Worm (Caenorhabditis elegans) whole organism, L4 larva: Measurements from ENCODE around the gene C08D8.1.
A peak's percentile ranks its signal among the peaks of the same experiment; 100 is the strongest.
"Not testable (repeated sequence)": the region's sequence is repeated elsewhere in the genome, so short reads cannot be mapped to it uniquely, and the experiment has no call there.

ENCODE experiments used
- F10B5.3 ChIP-seq: sonication (generic microtip); optimal IDR thresholded peaks from 2 replicates; lab custom pipeline; 2016; ENCODE audit warnings: mild to moderate bottlenecking, missing genetic modification characterization, missing compliant biosample characterization
- F44E2.7 ChIP-seq: fragments of 200-800 bp; sonication (Bioruptor generic); IDR thresholded peaks from 2 replicates; pipeline ENCODE4 v2.1.2; 2022; ENCODE audit warnings: missing genetic modification characterization, missing compliant biosample characterization
- F49E8.2 ChIP-seq: sonication (generic microtip); optimal IDR thresholded peaks from 2 replicates; lab custom pipeline; 2016; ENCODE audit warnings: missing compliant biosample characterization, mild to moderate bottlenecking, missing genetic modification characterization, borderline replicate concordance
- Y48G9A.11 ChIP-seq: fragments of 200-800 bp; sonication (Bioruptor generic); IDR thresholded peaks from 2 replicates; pipeline ENCODE4 v1.3.6; 2022; ENCODE audit warnings: missing genetic modification reagents, missing genetic modification characterization, missing compliant biosample characterization
- Y75B8A.6 ChIP-seq: fragments of 200-800 bp; sonication (Bioruptor generic); IDR thresholded peaks from 2 replicates; pipeline ENCODE4 v1.3.6; 2022; ENCODE audit warnings: missing genetic modification reagents, missing genetic modification characterization, missing compliant biosample characterization
- ama-1 ChIP-seq: fragments of 150-350 bp; optimal IDR thresholded peaks from 2 replicates; lab custom pipeline; 2014; ENCODE audit warnings: inconsistent platforms, mixed read lengths
- arid-1 ChIP-seq: fragments of 200-800 bp; sonication (Bioruptor generic); conservative IDR thresholded peaks from 2 replicates; pipeline ENCODE4 v1.3.6; 2022; ENCODE audit warnings: missing genetic modification reagents, missing genetic modification characterization, missing compliant biosample characterization
- ceh-44 ChIP-seq: fragments of 200-800 bp; sonication (Bioruptor generic); IDR thresholded peaks from 2 replicates; pipeline ENCODE4 v1.3.6; 2022; ENCODE audit warnings: missing genetic modification reagents, missing genetic modification characterization, missing compliant biosample characterization
- cey-2 ChIP-seq: sonication (generic microtip); optimal IDR thresholded peaks from 3 replicates; lab custom pipeline; 2017; ENCODE audit warnings: missing genetic modification characterization, mild to moderate bottlenecking, missing compliant biosample characterization, antibody characterized with exemption, borderline replicate concordance; ENCODE audit not compliant: insufficient read depth
- daf-16 ChIP-seq, 3 experiments: sonication (generic microtip); optimal IDR thresholded peaks; 2 replicates each; lab custom pipeline; 2016 to 2017; ENCODE audit warnings: missing genetic modification characterization in 3 of 3, missing genetic modification reagents in 3 of 3, mild to moderate bottlenecking in 2 of 3, missing compliant biosample characterization in 2 of 3, missing biosample characterization in 1 of 3, moderate library complexity in 1 of 3
- daf-19 ChIP-seq: fragments of 200-800 bp; sonication (Bioruptor generic); conservative IDR thresholded peaks from 2 replicates; pipeline ENCODE4 v1.3.6; 2022; ENCODE audit warnings: missing genetic modification characterization, missing compliant biosample characterization
- daf-8 ChIP-seq: fragments of 200-800 bp; sonication (Bioruptor generic); IDR thresholded peaks from 2 replicates; pipeline ENCODE4 v1.3.6; 2022; ENCODE audit warnings: missing genetic modification characterization, missing compliant biosample characterization
- dpl-1 ChIP-seq: fragments of 150-350 bp; optimal IDR thresholded peaks from 2 replicates; lab custom pipeline; 2014; ENCODE audit warnings: missing biosample characterization, missing genetic modification reagents, missing genetic modification characterization
- egl-43 ChIP-seq: fragments of 200-800 bp; sonication (Bioruptor generic); IDR thresholded peaks from 2 replicates; pipeline ENCODE4 v1.3.6; 2022; ENCODE audit warnings: missing genetic modification reagents, missing genetic modification characterization, missing compliant biosample characterization
- gei-8 ChIP-seq: fragments of 200-800 bp; sonication (Bioruptor generic); optimal IDR thresholded peaks from 2 replicates; lab custom pipeline; 2018; ENCODE audit warnings: mild to moderate bottlenecking, missing genetic modification characterization, missing compliant biosample characterization
- hlh-11 ChIP-seq: fragments of 200-800 bp; sonication (Bioruptor generic); optimal IDR thresholded peaks from 2 replicates; lab custom pipeline; 2018; ENCODE audit warnings: mild to moderate bottlenecking, missing genetic modification characterization, missing compliant biosample characterization
- hmg-1.1 ChIP-seq: fragments of 200-800 bp; sonication (Bioruptor generic); IDR thresholded peaks from 2 replicates; pipeline ENCODE4 v1.3.6; 2022; ENCODE audit warnings: missing genetic modification reagents, missing genetic modification characterization, missing compliant biosample characterization
- lin-13 ChIP-seq: fragments of 150-350 bp; optimal IDR thresholded peaks from 2 replicates; lab custom pipeline; 2014; ENCODE audit warnings: missing biosample characterization, missing genetic modification reagents, missing genetic modification characterization
- lin-15B ChIP-seq: fragments of 150-350 bp; sonication (generic microtip); optimal IDR thresholded peaks from 3 replicates; lab custom pipeline; 2014; ENCODE audit warnings: missing biosample characterization, missing genetic modification characterization
- madf-9 ChIP-seq: fragments of 200-800 bp; sonication (Bioruptor generic); conservative IDR thresholded peaks from 2 replicates; pipeline ENCODE4 v1.3.6; 2022; ENCODE audit warnings: missing genetic modification reagents, missing genetic modification characterization, missing compliant biosample characterization
- mdl-1 ChIP-seq, 2 experiments: fragments of 150-350 bp in 1 of 2; sonication (generic microtip) in 1 of 2; optimal IDR thresholded peaks; 2 replicates each; lab custom pipeline; 2014 to 2017; ENCODE audit warnings: missing biosample characterization in 2 of 2, missing genetic modification characterization in 2 of 2
- mes-2 ChIP-seq: sonication (generic microtip); optimal IDR thresholded peaks from 2 replicates; lab custom pipeline; 2016; ENCODE audit warnings: missing genotype, mild to moderate bottlenecking, missing genetic modification characterization, missing compliant biosample characterization; ENCODE audit not compliant: poor library complexity, severe bottlenecking
- nhr-10 ChIP-seq: fragments of 150-350 bp; optimal IDR thresholded peaks from 2 replicates; lab custom pipeline; 2014; ENCODE audit warnings: missing biosample characterization, missing genetic modification characterization
- nhr-102 ChIP-seq: sonication (generic microtip); optimal IDR thresholded peaks from 2 replicates; lab custom pipeline; 2016; ENCODE audit warnings: mild to moderate bottlenecking, missing genetic modification characterization, moderate library complexity, missing compliant biosample characterization
- nhr-111 ChIP-seq: fragments of 200-800 bp; sonication (Bioruptor generic); optimal IDR thresholded peaks from 2 replicates; lab custom pipeline; 2018; ENCODE audit warnings: mild to moderate bottlenecking, missing genetic modification characterization, missing compliant biosample characterization
- nhr-25 ChIP-seq: sonication (generic microtip); optimal IDR thresholded peaks from 2 replicates; lab custom pipeline; 2017; ENCODE audit warnings: missing genetic modification characterization, mild to moderate bottlenecking, missing compliant biosample characterization, antibody characterized with exemption, moderate library complexity, borderline replicate concordance; ENCODE audit not compliant: insufficient read depth
- nhr-42 ChIP-seq: fragments of 200-800 bp; sonication (Bioruptor generic); IDR thresholded peaks from 2 replicates; pipeline ENCODE4 v1.3.6; 2022; ENCODE audit warnings: missing genetic modification characterization, missing compliant biosample characterization
- nhr-48 ChIP-seq: sonication (generic microtip); optimal IDR thresholded peaks from 2 replicates; lab custom pipeline; 2016; ENCODE audit warnings: mild to moderate bottlenecking, missing genetic modification characterization, missing compliant biosample characterization
- nhr-6 ChIP-seq: fragments of 150-350 bp; optimal IDR thresholded peaks from 2 replicates; lab custom pipeline; 2014; ENCODE audit warnings: missing biosample characterization, missing genetic modification characterization
- nhr-77 ChIP-seq: fragments of 150-350 bp; optimal IDR thresholded peaks from 2 replicates; lab custom pipeline; 2014; ENCODE audit warnings: missing biosample characterization, missing genetic modification characterization
- pha-4 ChIP-seq, 2 experiments: fragments of 150-350 bp in 1 of 2; fragments of 200-800 bp in 1 of 2; sonication (Bioruptor generic) in 1 of 2; IDR thresholded peaks in 1 of 2; optimal IDR thresholded peaks in 1 of 2; 2 replicates each; pipeline versions ENCODE4 v1.3.6 to Lab custom; 2014 to 2022; ENCODE audit warnings: missing genetic modification characterization in 2 of 2, missing genetic modification reagents in 2 of 2, missing biosample characterization in 1 of 2, missing compliant biosample characterization in 1 of 2
- pqm-1 ChIP-seq: sonication (generic microtip); optimal IDR thresholded peaks from 2 replicates; lab custom pipeline; 2017; ENCODE audit warnings: missing biosample characterization, missing genetic modification characterization
- rbr-2 ChIP-seq: sonication (generic microtip); optimal IDR thresholded peaks from 2 replicates; lab custom pipeline; 2016; ENCODE audit warnings: missing genotype, missing genetic modification characterization, missing compliant biosample characterization
- set-16 ChIP-seq: fragments of 200-800 bp; sonication (Bioruptor generic); IDR thresholded peaks from 2 replicates; pipeline ENCODE4 v1.3.6; 2022; ENCODE audit warnings: missing genetic modification reagents, missing genetic modification characterization, missing compliant biosample characterization
- snpc-1.2 ChIP-seq: fragments of 200-800 bp; sonication (Bioruptor generic); IDR thresholded peaks from 2 replicates; pipeline ENCODE4 v1.3.6; 2022; ENCODE audit warnings: missing genetic modification reagents, missing genetic modification characterization, missing compliant biosample characterization
- spr-1 ChIP-seq: sonication (generic microtip); optimal IDR thresholded peaks from 2 replicates; lab custom pipeline; 2016; ENCODE audit warnings: mild to moderate bottlenecking, missing genetic modification characterization, missing compliant biosample characterization
- tag-97 ChIP-seq: fragments of 200-800 bp; sonication (Bioruptor generic); IDR thresholded peaks from 2 replicates; pipeline ENCODE4 v1.3.6; 2022; ENCODE audit warnings: missing genetic modification characterization, missing compliant biosample characterization
- unc-130 ChIP-seq: sonication (generic microtip); optimal IDR thresholded peaks from 2 replicates; lab custom pipeline; 2016; ENCODE audit warnings: missing genetic modification reagents, missing genetic modification characterization, missing compliant biosample characterization
- unc-62 ChIP-seq, 3 experiments: fragments of 150-350 bp in 1 of 3; sonication (generic microtip); optimal IDR thresholded peaks in 2 of 3; peaks in 1 of 3; 1 replicate in 1 of 3; 2 replicates in 2 of 3; lab custom pipeline; 2014 to 2017; ENCODE audit warnings: missing biosample characterization in 3 of 3, missing genetic modification characterization in 3 of 3, missing genetic modification reagents in 3 of 3, missing genotype in 1 of 3
- vab-7 ChIP-seq: fragments of 200-800 bp; sonication (Bioruptor generic); IDR thresholded peaks from 2 replicates; pipeline ENCODE4 v1.3.6; 2022; ENCODE audit warnings: missing genetic modification reagents, missing genetic modification characterization, missing compliant biosample characterization
- zag-1 ChIP-seq: fragments of 150-350 bp; optimal IDR thresholded peaks from 2 replicates; lab custom pipeline; 2014; ENCODE audit warnings: missing biosample characterization, missing genetic modification characterization
- zfp-2 ChIP-seq: sonication (generic microtip); optimal IDR thresholded peaks from 2 replicates; lab custom pipeline; 2016; ENCODE audit warnings: mild to moderate bottlenecking, missing genetic modification characterization, missing compliant biosample characterization
- ztf-7 ChIP-seq: fragments of 150-350 bp; optimal IDR thresholded peaks from 2 replicates; lab custom pipeline; 2014; ENCODE audit warnings: missing biosample characterization, missing genetic modification characterization

The C08D8.1 gene

DNA sequence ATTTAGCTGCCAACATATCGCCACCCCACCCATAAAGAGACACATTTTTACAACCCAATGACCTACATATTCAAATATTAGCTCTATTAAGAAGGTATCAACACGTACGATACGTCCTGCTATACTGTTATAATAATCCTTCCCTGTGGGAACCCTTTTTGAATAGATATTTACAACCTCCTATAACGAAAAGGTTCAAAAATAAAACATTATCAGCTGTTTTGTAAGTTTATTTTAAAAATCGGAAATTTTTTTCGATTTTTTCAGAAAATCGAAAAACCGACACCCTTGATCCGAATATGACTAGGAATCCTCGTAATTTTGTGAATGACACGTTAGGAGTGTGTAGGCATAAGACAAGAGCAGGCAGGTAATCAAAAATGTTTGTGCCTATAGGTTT, 4.6 kb upstream of the C08D8.1 start, which contains the start of gene C08D8.7:
TSS of gene C08D8.7 (plus strand) at position 301 of the 400 bp plus-strand sequence.
- peak in 1 of 2 experiments; percentile 27 for TF ChIP-seq unc-62 (GFP tag; optimal IDR thresholded peaks at IDR 0.05 in 1 of 2; lab: Kevin White, UChicago)
- not testable (repeated sequence) for TF ChIP-seq unc-62 (tag; optimal IDR thresholded peaks at IDR 0.05; lab: Kevin White, UChicago)
- TF ChIP-seq, all 104 proteins: peak for 1; not testable (repeated sequence) for 103

DNA sequence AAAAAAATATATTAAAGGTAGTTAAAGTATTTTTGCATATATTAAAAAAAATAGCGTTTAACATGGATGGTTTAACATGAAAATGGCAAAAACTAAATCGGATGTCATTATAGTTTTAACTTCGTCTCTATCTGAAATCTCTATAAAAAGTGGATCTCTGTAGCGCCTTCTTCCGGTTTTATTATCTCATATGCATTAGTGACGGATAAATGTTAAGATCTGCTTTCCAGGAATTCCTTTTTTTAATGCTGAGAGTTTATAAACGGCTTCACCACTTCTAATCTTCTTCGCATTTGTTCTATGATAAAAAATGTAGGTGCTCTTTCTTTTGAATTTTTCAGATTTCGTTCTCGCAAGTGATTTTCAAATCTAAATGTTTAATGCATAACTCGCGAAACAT, 3.1 kb upstream of the C08D8.1 start:
- TF ChIP-seq unc-62 (GFP tag; optimal IDR thresholded peaks at IDR 0.05 in 1 of 2; lab: Kevin White, UChicago) (peak in 1 of 2 experiments; percentile 16), unc-62 (tag; optimal IDR thresholded peaks at IDR 0.05; lab: Kevin White, UChicago) (no peak), daf-19 (GFP tag; lab: Robert Waterston, UW) (no peak), egl-43 (GFP tag; lab: Robert Waterston, UW) (no peak)
- TF ChIP-seq, all 104 proteins: peak for 1

DNA sequence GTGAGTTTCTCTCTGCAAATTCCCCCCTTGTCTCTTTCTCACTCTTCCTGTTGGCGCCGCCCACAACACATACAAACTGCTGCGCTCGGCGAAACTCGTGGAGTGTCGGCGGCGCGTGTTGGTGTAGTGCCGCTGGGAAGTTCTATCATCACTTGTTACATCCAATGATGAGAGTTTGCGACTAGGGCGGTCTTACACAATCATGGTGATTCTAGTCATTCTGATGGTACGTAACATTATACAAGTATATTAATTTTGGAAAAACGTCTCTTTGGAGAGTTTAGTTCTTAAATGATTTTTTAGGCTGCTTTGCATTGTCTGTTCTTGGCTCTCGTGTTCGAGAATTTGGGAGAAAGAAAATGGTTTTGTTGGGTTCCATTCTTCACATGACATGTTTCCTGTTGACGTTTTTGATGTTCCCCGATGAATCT, 3.4 kb downstream of the C08D8.1 start:
- TF ChIP-seq unc-130 (GFP tag; lab: Kevin White, UChicago) = peak; percentile 80
- peak; percentile 76; the same call in 1 of the 2 replicates for TF ChIP-seq pha-4 (GFP tag; IDR thresholded peaks at IDR 0.05; lab: Robert Waterston, UW)
- no peak for TF ChIP-seq pha-4 (tag; optimal IDR thresholded peaks at IDR 0.05; lab: Kevin White, UChicago)
- TF ChIP-seq egl-43 (GFP tag; lab: Robert Waterston, UW) = no peak; the same call in 1 of the 2 replicates
- peak; percentile 71 for TF ChIP-seq Y48G9A.11
- TF ChIP-seq spr-1 (tag; lab: Kevin White, UChicago) = peak; percentile 79
- no peak for TF ChIP-seq nhr-77 (tag; lab: Kevin White, UChicago)
- peak; percentile 44 for TF ChIP-seq dpl-1 (GFP tag; lab: Kevin White, UChicago)
- TF ChIP-seq ztf-7 (tag; lab: Kevin White, UChicago) = peak; percentile 65
- peak; percentile 89 for TF ChIP-seq F10B5.3 (tag; lab: Kevin White, UChicago)
- TF ChIP-seq snpc-1.2 = peak; percentile 94
- TF ChIP-seq nhr-10 (tag; lab: Kevin White, UChicago) = peak; percentile 19
- no peak for TF ChIP-seq madf-9 (GFP tag; lab: Robert Waterston, UW)
- peak; percentile 90 for TF ChIP-seq mes-2
- TF ChIP-seq F49E8.2 (tag; lab: Kevin White, UChicago) = peak; percentile 96
- TF ChIP-seq gei-8 = peak; percentile 54
- TF ChIP-seq hmg-1.1 (GFP tag; lab: Robert Waterston, UW) = peak; percentile 87
- TF ChIP-seq nhr-42 = 0 out of 2 replicates have a peak, but pooled peaks have one; percentile 71
- TF ChIP-seq nhr-102 (tag; lab: Kevin White, UChicago) = peak; percentile 91
- TF ChIP-seq lin-13 (GFP tag; lab: Kevin White, UChicago) = peak; percentile 78
- no peak for TF ChIP-seq daf-8 (GFP tag; lab: Robert Waterston, UW)
- no peak; the same call in none of the 2 replicates for TF ChIP-seq set-16 (GFP tag; lab: Robert Waterston, UW)
- TF ChIP-seq mdl-1 (tag; optimal IDR thresholded peaks at IDR 0.05; lab: Kevin White, UChicago) = peak in 1 of 2 experiments; percentile 2
- no peak for TF ChIP-seq zfp-2 (tag; lab: Kevin White, UChicago)
- TF ChIP-seq tag-97 = no peak
- peak; percentile 66 for TF ChIP-seq pqm-1 (tag; lab: Kevin White, UChicago)
- TF ChIP-seq nhr-111 (GFP tag; lab: Kevin White, UChicago) = peak; percentile 74
- TF ChIP-seq vab-7 (GFP tag; lab: Robert Waterston, UW) = no peak; the same call in 1 of the 2 replicates
- peak; percentile 98 for TF ChIP-seq ama-1
- TF ChIP-seq nhr-48 (tag; lab: Kevin White, UChicago) = peak; percentile 89
- peak; percentile 82 for TF ChIP-seq nhr-25 (tag; lab: Kevin White, UChicago)
- no peak for TF ChIP-seq lin-15B (tag; lab: Kevin White, UChicago)
- no peak for TF ChIP-seq ceh-44 (GFP tag; lab: Robert Waterston, UW)
- peak; percentile 64 to 69 for TF ChIP-seq daf-16 (GFP tag; optimal IDR thresholded peaks at IDR 0.05; lab: Kevin White, UChicago)
- TF ChIP-seq daf-16 (tag; optimal IDR thresholded peaks at IDR 0.05; lab: Kevin White, UChicago) = peak; percentile 87
- no peak for TF ChIP-seq zag-1 (tag; lab: Kevin White, UChicago)
- no peak for TF ChIP-seq Y75B8A.6
- TF ChIP-seq nhr-6 (tag; lab: Kevin White, UChicago) = peak; percentile 21
- TF ChIP-seq cey-2 (tag; lab: Kevin White, UChicago) = no peak
- no peak for TF ChIP-seq F44E2.7 (GFP tag; lab: Robert Waterston, UW)
- peak; percentile 70 for TF ChIP-seq arid-1 (GFP tag; lab: Robert Waterston, UW)
- TF ChIP-seq hlh-11 (tag; lab: Kevin White, UChicago) = peak; percentile 88
- peak; percentile 80 for TF ChIP-seq rbr-2 (tag; lab: Kevin White, UChicago)
